Worm (Caenorhabditis elegans): ENCODE measurements around the gene dyf-7.

- TF ChIP-seq W03F9.2 (tag; optimal IDR thresholded peaks at IDR 0.05), result no peak
- no peak for TF ChIP-seq him-1 (tag; optimal IDR thresholded peaks at IDR 0.05)
These were observed 11.2 kb upstream of the dyf-7 start for ce11 chrX:9687264-9687663.
